Fruit fly (Drosophila melanogaster) whole organism, embryonic: ENCODE results near the gene CG12766.

Experiments used
- Abd-B ChIP-seq: fragments of 200-800 bp; sonication (Bioruptor generic); optimal IDR thresholded peaks from 2 replicates; lab custom pipeline; 2018; ENCODE audit warnings: missing biosample characterization, mild to moderate bottlenecking, missing genetic modification characterization, moderate library complexity
- Ada2b ChIP-seq: fragments of 200-800 bp; sonication (Bioruptor generic); IDR thresholded peaks from 2 replicates; pipeline ENCODE4 v1.3.6; 2022; ENCODE audit warnings: missing biosample characterization, missing genetic modification characterization
- Atf3 ChIP-seq: fragments of 200-800 bp; sonication (Bioruptor generic); optimal IDR thresholded peaks from 3 replicates; lab custom pipeline; 2016; ENCODE audit warnings: missing biosample characterization, missing genetic modification characterization
- Atf6 ChIP-seq: fragments of 200-800 bp; sonication (Bioruptor generic); IDR thresholded peaks from 2 replicates; pipeline ENCODE4 v1.3.6; 2022; ENCODE audit warnings: missing biosample characterization, missing genetic modification characterization
- BtbVII ChIP-seq: fragments of 200-800 bp; sonication (Bioruptor generic); optimal IDR thresholded peaks from 3 replicates; lab custom pipeline; 2017; ENCODE audit warnings: missing biosample characterization, mild to moderate bottlenecking, missing genetic modification characterization
- CG10274 ChIP-seq: fragments of 200-800 bp; sonication (Bioruptor generic); optimal IDR thresholded peaks from 3 replicates; lab custom pipeline; 2017; ENCODE audit warnings: missing biosample characterization, mild to moderate bottlenecking, missing genetic modification characterization
- CG11085 ChIP-seq: fragments of 200-800 bp; sonication (Bioruptor generic); IDR thresholded peaks from 2 replicates; pipeline ENCODE4 v1.3.6; 2022; ENCODE audit warnings: missing biosample characterization, missing genetic modification characterization
- CG12071 ChIP-seq: fragments of 200-800 bp; sonication (Bioruptor generic); optimal IDR thresholded peaks from 3 replicates; lab custom pipeline; 2018; ENCODE audit warnings: missing biosample characterization, mild to moderate bottlenecking, missing genetic modification characterization
- CG12155 ChIP-seq: fragments of 200-800 bp; sonication (Bioruptor generic); optimal IDR thresholded peaks from 3 replicates; lab custom pipeline; 2016; ENCODE audit warnings: missing biosample characterization, missing genetic modification characterization
- CG1233 ChIP-seq: fragments of 200-800 bp; sonication (Bioruptor generic); optimal IDR thresholded peaks from 4 replicates; lab custom pipeline; 2018; ENCODE audit warnings: missing biosample characterization, mild to moderate bottlenecking, missing genetic modification characterization
- CG12769 ChIP-seq: fragments of 200-800 bp; sonication (Bioruptor generic); optimal IDR thresholded peaks from 2 replicates; lab custom pipeline; 2019; ENCODE audit warnings: missing biosample characterization, mild to moderate bottlenecking, missing genetic modification characterization, moderate library complexity
- CG13624 ChIP-seq: fragments of 200-800 bp; sonication (Bioruptor generic); optimal IDR thresholded peaks from 2 replicates; lab custom pipeline; 2016; ENCODE audit warnings: missing biosample characterization, missing genetic modification characterization
- CG14050 ChIP-seq: fragments of 200-800 bp; sonication (Bioruptor generic); IDR thresholded peaks from 3 replicates; pipeline ENCODE4 v1.3.6; 2022; ENCODE audit warnings: missing biosample characterization, missing genetic modification characterization
- CG14860 ChIP-seq: fragments of 200-800 bp; sonication (Bioruptor generic); IDR thresholded peaks from 3 replicates; pipeline ENCODE4 v1.3.6; 2022; ENCODE audit warnings: missing biosample characterization, missing genetic modification characterization; ENCODE audit not compliant: partially characterized antibody
- CG1529 ChIP-seq: fragments of 200-800 bp; sonication (Bioruptor generic); optimal IDR thresholded peaks from 3 replicates; lab custom pipeline; 2018; ENCODE audit warnings: missing biosample characterization, missing genetic modification characterization
- CG15479 ChIP-seq: fragments of 200-800 bp; sonication (Bioruptor generic); optimal IDR thresholded peaks from 3 replicates; lab custom pipeline; 2019; ENCODE audit warnings: missing biosample characterization, mild to moderate bottlenecking, missing genetic modification characterization, moderate library complexity
- CG16815 ChIP-seq: fragments of 200-800 bp; sonication (Bioruptor generic); optimal IDR thresholded peaks from 3 replicates; lab custom pipeline; 2017; ENCODE audit warnings: missing biosample characterization, mild to moderate bottlenecking, missing genetic modification characterization
- CG18764 ChIP-seq: fragments of 200-800 bp; sonication (Bioruptor generic); optimal IDR thresholded peaks from 3 replicates; lab custom pipeline; 2016; ENCODE audit warnings: missing biosample characterization, missing genetic modification characterization
- CG3281 ChIP-seq: fragments of 200-800 bp; sonication (Bioruptor generic); optimal IDR thresholded peaks from 3 replicates; lab custom pipeline; 2017; ENCODE audit warnings: missing biosample characterization, mild to moderate bottlenecking, missing genetic modification characterization
- CG4617 ChIP-seq: fragments of 200-800 bp; sonication (Bioruptor generic); optimal IDR thresholded peaks from 3 replicates; lab custom pipeline; 2016; ENCODE audit warnings: missing biosample characterization, missing genetic modification characterization, borderline replicate concordance
- CG6813 ChIP-seq: fragments of 200-800 bp; sonication (Bioruptor generic); optimal IDR thresholded peaks from 2 replicates; lab custom pipeline; 2017; ENCODE audit warnings: missing biosample characterization, missing genetic modification characterization, mild to moderate bottlenecking, moderate library complexity, missing genetic modification reagents
- CG7271 ChIP-seq: fragments of 200-800 bp; sonication (Bioruptor generic); optimal IDR thresholded peaks from 2 replicates; lab custom pipeline; 2018; ENCODE audit warnings: missing biosample characterization, mild to moderate bottlenecking, missing genetic modification characterization, moderate library complexity
- Deaf1 ChIP-seq: fragments of 200-800 bp; optimal IDR thresholded peaks from 3 replicates; lab custom pipeline; 2019; ENCODE audit warnings: missing biosample characterization, mild to moderate bottlenecking, missing genetic modification characterization, moderate library complexity
- Dip2 ChIP-seq: fragments of 200-800 bp; sonication (Bioruptor generic); IDR thresholded peaks from 2 replicates; pipeline ENCODE4 v1.3.6; 2022; ENCODE audit warnings: missing biosample characterization, missing genetic modification characterization
- Dll ChIP-seq: fragments of 200-800 bp; sonication (Bioruptor generic); IDR thresholded peaks from 4 replicates; pipeline ENCODE4 v1.3.6; 2022; ENCODE audit warnings: missing biosample characterization, missing genetic modification characterization; ENCODE audit not compliant: partially characterized antibody
- H2.0 ChIP-seq: fragments of 200-800 bp; sonication (Bioruptor generic); IDR thresholded peaks from 2 replicates; pipeline ENCODE4 v1.3.6; 2022; ENCODE audit warnings: missing biosample characterization, missing genetic modification characterization
- Hand ChIP-seq: fragments of 200-800 bp; sonication (Bioruptor generic); optimal IDR thresholded peaks from 2 replicates; lab custom pipeline; 2017; ENCODE audit warnings: mild to moderate bottlenecking, missing biosample characterization, missing genetic modification reagents, missing genetic modification characterization
- HmgZ ChIP-seq: fragments of 200-800 bp; sonication (Bioruptor generic); optimal IDR thresholded peaks from 2 replicates; lab custom pipeline; 2018; ENCODE audit warnings: missing biosample characterization, mild to moderate bottlenecking, missing genetic modification characterization
- Meics ChIP-seq: fragments of 200-800 bp; sonication (Bioruptor generic); optimal IDR thresholded peaks from 2 replicates; lab custom pipeline; 2017; ENCODE audit warnings: missing biosample characterization, mild to moderate bottlenecking, missing genetic modification characterization
- Nf-YA ChIP-seq: fragments of 200-800 bp; sonication (Bioruptor generic); IDR thresholded peaks from 2 replicates; pipeline ENCODE4 v1.3.6; 2022; ENCODE audit warnings: missing biosample characterization, missing genetic modification characterization
- NfI ChIP-seq: fragments of 200-800 bp; sonication (Bioruptor generic); optimal IDR thresholded peaks from 3 replicates; lab custom pipeline; 2018; ENCODE audit warnings: missing biosample characterization, mild to moderate bottlenecking, missing genetic modification characterization, moderate library complexity
- Opbp ChIP-seq: fragments of 200-800 bp; sonication (Bioruptor generic); IDR thresholded peaks from 3 replicates; pipeline ENCODE4 v1.3.6; 2022; ENCODE audit warnings: missing biosample characterization, missing genetic modification characterization; ENCODE audit not compliant: partially characterized antibody
- PHDP ChIP-seq: fragments of 200-800 bp; sonication (Bioruptor generic); optimal IDR thresholded peaks from 3 replicates; lab custom pipeline; 2018; ENCODE audit warnings: missing biosample characterization, mild to moderate bottlenecking, missing genetic modification characterization, moderate library complexity
- Ssrp ChIP-seq: fragments of 200-800 bp; sonication (Bioruptor generic); optimal IDR thresholded peaks from 2 replicates; lab custom pipeline; 2018; ENCODE audit warnings: missing biosample characterization, mild to moderate bottlenecking, missing genetic modification characterization, moderate library complexity
- Tbp ChIP-seq: fragments of >200 bp; optimal IDR thresholded peaks from 2 replicates; lab custom pipeline; 2018; ENCODE audit warnings: missing biosample characterization, missing genetic modification characterization
- Vsx1 ChIP-seq: fragments of 200-800 bp; sonication (Bioruptor generic); optimal IDR thresholded peaks from 2 replicates; lab custom pipeline; 2017; ENCODE audit warnings: missing biosample characterization, mild to moderate bottlenecking, missing genetic modification characterization, missing genetic modification reagents
- bcd ChIP-seq: fragments of 200-800 bp; sonication (Bioruptor generic); optimal IDR thresholded peaks from 2 replicates; lab custom pipeline; 2017; ENCODE audit warnings: missing biosample characterization, mild to moderate bottlenecking, missing genetic modification characterization
- dmrt99B ChIP-seq: fragments of 200-800 bp; sonication (Bioruptor generic); optimal IDR thresholded peaks from 2 replicates; lab custom pipeline; 2018; ENCODE audit warnings: missing biosample characterization, mild to moderate bottlenecking, missing genetic modification characterization, moderate library complexity
- dysf ChIP-seq: fragments of 200-800 bp; sonication (Bioruptor generic); IDR thresholded peaks from 3 replicates; pipeline ENCODE4 v1.3.6; 2022; ENCODE audit warnings: missing biosample characterization, missing genetic modification characterization
- ken ChIP-seq: fragments of 200-800 bp; sonication (Bioruptor generic); IDR thresholded peaks from 3 replicates; pipeline ENCODE4 v1.3.6; 2022; ENCODE audit warnings: missing biosample characterization, missing genetic modification characterization
- lola ChIP-seq, 3 experiments: fragments of >200 bp in 2 of 3; fragments of 200-800 bp in 1 of 3; sonication (Bioruptor generic) in 1 of 3; optimal IDR thresholded peaks; 2 replicates each; lab custom pipeline; 2017 to 2019; ENCODE audit warnings: missing biosample characterization in 3 of 3, missing genetic modification characterization in 3 of 3, mild to moderate bottlenecking in 1 of 3, moderate library complexity in 1 of 3
- luna ChIP-seq: fragments of 200-800 bp; sonication (Bioruptor generic); optimal IDR thresholded peaks from 2 replicates; lab custom pipeline; 2016; ENCODE audit warnings: missing biosample characterization, missing genetic modification characterization
- nerfin-1 ChIP-seq: fragments of 200-800 bp; sonication (Bioruptor generic); optimal IDR thresholded peaks from 3 replicates; lab custom pipeline; 2019; ENCODE audit warnings: missing biosample characterization, mild to moderate bottlenecking, missing genetic modification characterization, moderate library complexity
- p53 ChIP-seq: fragments of 200-800 bp; sonication (Bioruptor generic); optimal IDR thresholded peaks from 2 replicates; lab custom pipeline; 2016; ENCODE audit warnings: missing biosample characterization, missing genetic modification characterization
- pfk ChIP-seq: fragments of 200-800 bp; sonication (Bioruptor generic); optimal IDR thresholded peaks from 2 replicates; lab custom pipeline; 2018; ENCODE audit warnings: missing biosample characterization, mild to moderate bottlenecking, missing genetic modification characterization, moderate library complexity
- row ChIP-seq: fragments of 200-800 bp; sonication (Bioruptor generic); IDR thresholded peaks from 3 replicates; pipeline ENCODE4 v1.3.6; 2022; ENCODE audit warnings: missing biosample characterization, missing genetic modification characterization
- sd ChIP-seq: fragments of 200-800 bp; sonication (Bioruptor generic); optimal IDR thresholded peaks from 3 replicates; lab custom pipeline; 2018; ENCODE audit warnings: missing biosample characterization, mild to moderate bottlenecking, missing genetic modification characterization, moderate library complexity
- wdn ChIP-seq: fragments of 200-800 bp; sonication (Bioruptor generic); IDR thresholded peaks from 2 replicates; pipeline ENCODE4 v1.3.6; 2022; ENCODE audit warnings: missing biosample characterization, missing genetic modification characterization
- zen ChIP-seq: fragments of 200-800 bp; sonication (Bioruptor generic); optimal IDR thresholded peaks from 3 replicates; lab custom pipeline; 2018; ENCODE audit warnings: missing biosample characterization, mild to moderate bottlenecking, missing genetic modification characterization, moderate library complexity
- zfh2 ChIP-seq: fragments of 200-800 bp; sonication (Bioruptor generic); optimal IDR thresholded peaks from 2 replicates; lab custom pipeline; 2016; ENCODE audit warnings: missing biosample characterization, missing genetic modification characterization

The CG12766 gene

dm6 chr3L:3892154-3892624 lies 47.7 kb downstream of the CG12766 start, which contains the start of gene Fie (continued):
- TF ChIP-seq zen (tag; lab: Kevin White, UChicago): no peak
- no peak for TF ChIP-seq CG12769 (tag; lab: Kevin White, UChicago)
- TF ChIP-seq wdn: no peak
- peak; percentile 68 for TF ChIP-seq NfI (GFP tag; lab: Kevin White, UChicago)
- no peak for TF ChIP-seq Dip2 (GFP tag; lab: Robert Waterston, UW)
- TF ChIP-seq row (GFP tag; lab: Robert Waterston, UW): peak; percentile 82
- TF ChIP-seq Ssrp (tag; lab: Kevin White, UChicago): peak; percentile 66
- TF ChIP-seq CG4617 (GFP tag; lab: Kevin White, UChicago): no peak
- TF ChIP-seq CG12071: peak; percentile 33
- TF ChIP-seq CG10274: no peak
- TF ChIP-seq Vsx1 (GFP tag; lab: Kevin White, UChicago): peak; percentile 6
- TF ChIP-seq nerfin-1 (tag; lab: Kevin White, UChicago): peak; percentile 38
- no peak for TF ChIP-seq luna (GFP tag; lab: Kevin White, UChicago)
- no peak for TF ChIP-seq CG18764 (GFP tag; lab: Kevin White, UChicago)
- TF ChIP-seq Hand (GFP tag; lab: Kevin White, UChicago): peak; percentile 84
- TF ChIP-seq Tbp: no peak
- no peak for TF ChIP-seq CG15479 (GFP tag; lab: Kevin White, UChicago)
- no peak for TF ChIP-seq CG11085
- TF ChIP-seq Dll (GFP tag; lab: Robert Waterston, UW): no peak
- TF ChIP-seq pfk (GFP tag; lab: Kevin White, UChicago): no peak
- no peak for TF ChIP-seq Atf3 (GFP tag; lab: Kevin White, UChicago)
- peak; percentile 34 for TF ChIP-seq zfh2 (GFP tag; lab: Kevin White, UChicago)
- peak; percentile 75 for TF ChIP-seq dysf (GFP tag; lab: Robert Waterston, UW)
- peak; percentile 69 for TF ChIP-seq dmrt99B
- TF ChIP-seq CG6813 (GFP tag; lab: Kevin White, UChicago): peak; percentile 51
- TF ChIP-seq CG14860 (GFP tag; lab: Robert Waterston, UW): no peak
- TF ChIP-seq PHDP (tag; lab: Kevin White, UChicago): peak; percentile 78
- peak in 1 of 3 experiments; percentile 31 for TF ChIP-seq lola (GFP tag; optimal IDR thresholded peaks at IDR 0.05; lab: Kevin White, UChicago)
- TF ChIP-seq CG1233 (GFP tag; lab: Kevin White, UChicago): peak; percentile 61
- TF ChIP-seq Opbp: no peak
- peak; percentile 47 for TF ChIP-seq CG1529 (GFP tag; lab: Kevin White, UChicago)
- TF ChIP-seq BtbVII (GFP tag; lab: Kevin White, UChicago): peak; percentile 63
- peak; percentile 43 for TF ChIP-seq HmgZ (tag; lab: Kevin White, UChicago)
- TF ChIP-seq H2.0 (GFP tag; lab: Robert Waterston, UW): no peak
- peak; percentile 22; the same call in 1 of the 3 replicates for TF ChIP-seq CG14050
- TF ChIP-seq CG7271: no peak
- TF ChIP-seq Atf6 (GFP tag; lab: Robert Waterston, UW): peak; percentile 73
- peak; percentile 78 for TF ChIP-seq CG3281 (GFP tag; lab: Kevin White, UChicago)
- TF ChIP-seq sd (tag; lab: Kevin White, UChicago): peak; percentile 33
- no peak for TF ChIP-seq p53 (GFP tag; lab: Kevin White, UChicago)
- TF ChIP-seq CG13624 (GFP tag; lab: Kevin White, UChicago): peak; percentile 55
- TF ChIP-seq Deaf1: peak; percentile 63
- no peak for TF ChIP-seq Ada2b (GFP tag; lab: Robert Waterston, UW)
- TF ChIP-seq bcd (GFP tag; lab: Kevin White, UChicago): peak; percentile 57
- no peak for TF ChIP-seq ken (GFP tag; lab: Robert Waterston, UW)
- peak; percentile 39 for TF ChIP-seq CG16815 (GFP tag; lab: Kevin White, UChicago)
- TF ChIP-seq Meics (GFP tag; lab: Kevin White, UChicago): peak; percentile 83
- peak; percentile 64 for TF ChIP-seq Abd-B (GFP tag; lab: Kevin White, UChicago)
- TF ChIP-seq Nf-YA (GFP tag; lab: Robert Waterston, UW): no peak
- TF ChIP-seq CG12155 (GFP tag; lab: Kevin White, UChicago): peak; percentile 45
